Fruit fly (Drosophila melanogaster) whole organism, adult: ENCODE results near the gene Ugt37A1.

Source experiments
- CG11617 ChIP-seq: fragments of 200-800 bp; sonication (Bioruptor generic); optimal IDR thresholded peaks from 2 replicates; lab custom pipeline; 2017; ENCODE audit warnings: mild to moderate bottlenecking, missing biosample characterization, missing genetic modification reagents, missing genetic modification characterization
- CG12768 ChIP-seq: fragments of 200-800 bp; sonication (Bioruptor generic); optimal IDR thresholded peaks from 2 replicates; lab custom pipeline; 2017; ENCODE audit warnings: missing biosample characterization, missing genetic modification characterization, mild to moderate bottlenecking, moderate library complexity, missing genetic modification reagents
- CG1620 ChIP-seq: fragments of 200-800 bp; sonication (Bioruptor generic); optimal IDR thresholded peaks from 2 replicates; lab custom pipeline; 2016; ENCODE audit warnings: missing biosample characterization, missing genetic modification characterization
- CG33017 ChIP-seq: fragments of 200-800 bp; sonication (Bioruptor generic); optimal IDR thresholded peaks from 2 replicates; lab custom pipeline; 2018; ENCODE audit warnings: missing biosample characterization, mild to moderate bottlenecking, missing genetic modification characterization, moderate library complexity
- CG5204 ChIP-seq: fragments of 200-800 bp; sonication (Bioruptor generic); optimal IDR thresholded peaks from 2 replicates; lab custom pipeline; 2016; ENCODE audit warnings: missing biosample characterization, missing genetic modification characterization
- CG7045 ChIP-seq: fragments of 200-800 bp; sonication (Bioruptor generic); optimal IDR thresholded peaks from 2 replicates; lab custom pipeline; 2017; ENCODE audit warnings: missing biosample characterization, mild to moderate bottlenecking, missing genetic modification characterization
- CG7101 ChIP-seq: fragments of 200-800 bp; sonication (Bioruptor generic); optimal IDR thresholded peaks from 2 replicates; lab custom pipeline; 2018; ENCODE audit warnings: missing biosample characterization, mild to moderate bottlenecking, missing genetic modification characterization, moderate library complexity
- Crg-1 ChIP-seq: fragments of 200-800 bp; sonication (Bioruptor generic); optimal IDR thresholded peaks from 2 replicates; lab custom pipeline; 2016; ENCODE audit warnings: missing biosample characterization, missing genetic modification characterization
- Mnt ChIP-seq: fragments of 200-800 bp; sonication (Bioruptor generic); optimal IDR thresholded peaks from 2 replicates; lab custom pipeline; 2016; ENCODE audit warnings: missing biosample characterization, mild to moderate bottlenecking, missing genetic modification characterization
- bab1 ChIP-seq: fragments of 200-800 bp; sonication (Bioruptor generic); optimal IDR thresholded peaks from 3 replicates; lab custom pipeline; 2019; ENCODE audit warnings: missing biosample characterization, mild to moderate bottlenecking, missing genetic modification characterization, moderate library complexity
- kay ChIP-seq: fragments of 200-800 bp; sonication (Bioruptor generic); peaks from one replicate; lab custom pipeline; 2016; ENCODE audit warnings: missing biosample characterization, missing genetic modification characterization, borderline replicate concordance
- ovo ChIP-seq: fragments of 200-800 bp; sonication (Bioruptor generic); optimal IDR thresholded peaks from 2 replicates; lab custom pipeline; 2016; ENCODE audit warnings: missing biosample characterization, missing genetic modification characterization

- TF ChIP-seq CG11617 (GFP tag; lab: Kevin White, UChicago) (no peak), CG1620 (GFP tag; lab: Kevin White, UChicago) (no peak), CG12768 (no peak), kay (GFP tag; lab: Kevin White, UChicago) (no peak), CG7045 (GFP tag; lab: Kevin White, UChicago) (no peak), CG33017 (tag; lab: Kevin White, UChicago) (no peak), ovo (GFP tag; lab: Kevin White, UChicago) (no peak), Mnt (GFP tag; lab: Kevin White, UChicago) (no peak), bab1 (GFP tag; lab: Kevin White, UChicago) (no peak), CG5204 (GFP tag; lab: Kevin White, UChicago) (no peak), CG7101 (no peak), Crg-1 (GFP tag; lab: Kevin White, UChicago) (no peak)
These were observed 21.7 kb downstream of the Ugt37A1 start for dm6 chr2L:20352200-20352599.
